Fruit fly (Drosophila melanogaster): ENCODE measurements around the gene Pdp1.

Pdp1 gene

dm6 chr3L:7860634-7861431, 6.3 kb downstream of the Pdp1 start (continued):
- TF ChIP-seq sqz (GFP tag; optimal IDR thresholded peaks at IDR 0.05) (no peak), CG3847 (GFP tag; IDR thresholded peaks at IDR 0.05) (peak; percentile 72), Dp (GFP tag; optimal IDR thresholded peaks at IDR 0.05) (no peak), CG34422 (GFP tag; IDR thresholded peaks at IDR 0.05) (no peak), vnd (GFP tag; IDR thresholded peaks at IDR 0.05; ENCODE audit: partially characterized antibody) (no peak), CG30431 (GFP tag; optimal IDR thresholded peaks at IDR 0.05) (no peak), croc (GFP tag; conservative IDR thresholded peaks at IDR 0.05) (no peak), H15 (GFP tag; IDR thresholded peaks at IDR 0.05) (no peak), Spps (tag; optimal IDR thresholded peaks at IDR 0.05) (no peak), stc (GFP tag; IDR thresholded peaks at IDR 0.05) (no peak), run (tag; optimal IDR thresholded peaks at IDR 0.05) (peak; percentile 26), z (GFP tag; IDR thresholded peaks at IDR 0.05) (no peak), CG4282 (GFP tag; optimal IDR thresholded peaks at IDR 0.05) (peak; percentile 31), Opbp (GFP tag; IDR thresholded peaks at IDR 0.05; ENCODE audit: partially characterized antibody) (no peak), hb (GFP tag; IDR thresholded peaks at IDR 0.05; ENCODE audit: partially characterized antibody) (no peak), CG2202 (tag; optimal IDR thresholded peaks at IDR 0.05) (no peak), fd64A (GFP tag; optimal IDR thresholded peaks at IDR 0.05) (no peak), lilli (GFP tag; optimal IDR thresholded peaks at IDR 0.05) (peak; percentile 63), Xrp1 (GFP tag; IDR thresholded peaks at IDR 0.05) (peak; percentile 70), amos (GFP tag; IDR thresholded peaks at IDR 0.05; ENCODE audit: partially characterized antibody) (no peak), odd (GFP tag; optimal IDR thresholded peaks at IDR 0.05) (no peak), CG7357 (GFP tag; IDR thresholded peaks at IDR 0.05) (no peak), PHDP (tag; optimal IDR thresholded peaks at IDR 0.05) (peak; percentile 52), unpg (GFP tag; optimal IDR thresholded peaks at IDR 0.05) (peak; percentile 74), CG6813 (GFP tag; optimal IDR thresholded peaks at IDR 0.05) (peak; percentile 42), CG12071 (GFP tag; optimal IDR thresholded peaks at IDR 0.05) (no peak), cwo (GFP tag; optimal IDR thresholded peaks at IDR 0.05) (peak; percentile 62), CG1832 (GFP tag; optimal IDR thresholded peaks at IDR 0.05) (no peak), Dek (tag; optimal IDR thresholded peaks at IDR 0.05) (peak; percentile 39), Xbp1 (GFP tag; optimal IDR thresholded peaks at IDR 0.05) (peak; percentile 54), CG12104 (GFP tag; optimal IDR thresholded peaks at IDR 0.05) (no peak), CG12942 (GFP tag; optimal IDR thresholded peaks at IDR 0.05) (peak; percentile 15), Neu2 (GFP tag; optimal IDR thresholded peaks at IDR 0.05; ENCODE audit: borderline replicate concordance) (no peak), Sin3A (optimal IDR thresholded peaks at IDR 0.05) (no peak), crc (GFP tag; optimal IDR thresholded peaks at IDR 0.05) (peak; percentile 59), luna (GFP tag; optimal IDR thresholded peaks at IDR 0.05) (peak; percentile 62), dmrt11E (tag; optimal IDR thresholded peaks at IDR 0.05) (peak; percentile 25), CG7372 (GFP tag; IDR thresholded peaks at IDR 0.05) (peak; percentile 40), CG10959 (GFP tag; IDR thresholded peaks at IDR 0.05) (no peak), bbx (GFP tag; IDR thresholded peaks at IDR 0.05; ENCODE audit: partially characterized antibody) (no peak), H2.0 (GFP tag; IDR thresholded peaks at IDR 0.05) (peak; percentile 68), CG10209 (GFP tag; optimal IDR thresholded peaks at IDR 0.05) (peak; percentile 55), MBD-R2 (GFP tag; IDR thresholded peaks at IDR 0.05) (no peak), CG3163 (GFP tag; optimal IDR thresholded peaks at IDR 0.05) (no peak), CG2712 (tag; optimal IDR thresholded peaks at IDR 0.05) (peak; percentile 70), CG11456 (GFP tag; IDR thresholded peaks at IDR 0.05) (peak; percentile 69; the same call in 2 of the 3 replicates), CG34224 (GFP tag; IDR thresholded peaks at IDR 0.05; ENCODE audit: partially characterized antibody) (no peak), nau (GFP tag; optimal IDR thresholded peaks at IDR 0.05) (no peak), zf30C (GFP tag; optimal IDR thresholded peaks at IDR 0.05) (no peak)
